Fruit fly (Drosophila melanogaster) whole organism, embryonic: ENCODE data around the gene Srp9.

Experiments
- Atf6 ChIP-seq: fragments of 200-800 bp; sonication (Bioruptor generic); IDR thresholded peaks from 2 replicates; pipeline ENCODE4 v1.3.6; 2022; ENCODE audit warnings: missing biosample characterization, missing genetic modification characterization
- Bdp1 ChIP-seq: fragments of 200-800 bp; sonication (Bioruptor generic); optimal IDR thresholded peaks from 3 replicates; lab custom pipeline; 2016; ENCODE audit warnings: missing biosample characterization, missing genetic modification characterization
- CG10654 ChIP-seq: fragments of 200-800 bp; sonication (Bioruptor generic); optimal IDR thresholded peaks from 2 replicates; lab custom pipeline; 2016; ENCODE audit warnings: missing biosample characterization, missing genetic modification characterization
- CG11456 ChIP-seq: fragments of 200-800 bp; sonication (Bioruptor generic); IDR thresholded peaks from 3 replicates; pipeline ENCODE4 v1.3.6; 2022; ENCODE audit warnings: missing biosample characterization, missing genetic modification characterization
- CG11560 ChIP-seq: fragments of 200-800 bp; sonication (Bioruptor generic); IDR thresholded peaks from 3 replicates; pipeline ENCODE4 v1.3.6; 2022; ENCODE audit warnings: missing biosample characterization, missing genetic modification characterization
- CG12219 ChIP-seq: fragments of 200-800 bp; sonication (Bioruptor generic); optimal IDR thresholded peaks from 3 replicates; lab custom pipeline; 2018; ENCODE audit warnings: missing biosample characterization, mild to moderate bottlenecking, missing genetic modification characterization
- CG13624 ChIP-seq: fragments of 200-800 bp; sonication (Bioruptor generic); optimal IDR thresholded peaks from 2 replicates; lab custom pipeline; 2016; ENCODE audit warnings: missing biosample characterization, missing genetic modification characterization
- CG18619 ChIP-seq: fragments of 200-800 bp; sonication (Bioruptor generic); optimal IDR thresholded peaks from 3 replicates; lab custom pipeline; 2017; ENCODE audit warnings: missing biosample characterization, mild to moderate bottlenecking, missing genetic modification characterization
- CG33557 ChIP-seq: fragments of 200-800 bp; sonication (Bioruptor generic); optimal IDR thresholded peaks from 2 replicates; lab custom pipeline; 2019; ENCODE audit warnings: missing biosample characterization, mild to moderate bottlenecking, missing genetic modification characterization, moderate library complexity
- CG3995 ChIP-seq: fragments of 200-800 bp; sonication (Bioruptor generic); optimal IDR thresholded peaks from 3 replicates; lab custom pipeline; 2016; ENCODE audit warnings: missing biosample characterization, missing genetic modification characterization
- CG5245 ChIP-seq: fragments of 200-800 bp; sonication (Bioruptor generic); optimal IDR thresholded peaks from 3 replicates; lab custom pipeline; 2016; ENCODE audit warnings: missing biosample characterization, missing genetic modification characterization
- CG6175 ChIP-seq: fragments of 200-800 bp; sonication (Bioruptor generic); IDR thresholded peaks from 3 replicates; pipeline ENCODE4 v1.3.6; 2022; ENCODE audit warnings: missing biosample characterization, missing genetic modification characterization
- CG8765 ChIP-seq: fragments of 200-800 bp; sonication (Bioruptor generic); IDR thresholded peaks from 2 replicates; pipeline ENCODE4 v1.3.6; 2022; ENCODE audit warnings: missing biosample characterization, missing genetic modification characterization
- CG9215 ChIP-seq: fragments of 200-800 bp; sonication (Bioruptor generic); IDR thresholded peaks from 2 replicates; pipeline ENCODE4 v1.3.6; 2022; ENCODE audit warnings: missing biosample characterization, missing genetic modification characterization
- CG9797 ChIP-seq: fragments of 200-800 bp; sonication (Bioruptor generic); optimal IDR thresholded peaks from 3 replicates; lab custom pipeline; 2018; ENCODE audit warnings: missing biosample characterization, mild to moderate bottlenecking, missing genetic modification characterization
- Dad ChIP-seq: fragments of 200-800 bp; sonication (Bioruptor generic); optimal IDR thresholded peaks from 3 replicates; lab custom pipeline; 2016; ENCODE audit warnings: missing biosample characterization, missing genetic modification characterization
- Dbx ChIP-seq: fragments of 200-800 bp; sonication (Bioruptor generic); IDR thresholded peaks from 3 replicates; pipeline ENCODE4 v1.3.6; 2022; ENCODE audit warnings: missing biosample characterization, missing genetic modification characterization
- Ets65A ChIP-seq: fragments of 200-800 bp; sonication (Bioruptor generic); peaks from one replicate; lab custom pipeline; 2016; ENCODE audit warnings: missing biosample characterization, missing genetic modification characterization
- HHEX ChIP-seq: fragments of 200-800 bp; sonication (Bioruptor generic); optimal IDR thresholded peaks from 3 replicates; lab custom pipeline; 2017; ENCODE audit warnings: missing biosample characterization, mild to moderate bottlenecking, missing genetic modification characterization, missing genetic modification reagents
- Hmr ChIP-seq: fragments of 200-800 bp; sonication (Bioruptor generic); optimal IDR thresholded peaks from 3 replicates; lab custom pipeline; 2017; ENCODE audit warnings: mild to moderate bottlenecking, missing biosample characterization, missing genetic modification reagents, missing genetic modification characterization
- Nf-YB ChIP-seq: fragments of 200-800 bp; sonication (Bioruptor generic); optimal IDR thresholded peaks from 3 replicates; lab custom pipeline; 2019; ENCODE audit warnings: missing biosample characterization, mild to moderate bottlenecking, missing genetic modification characterization, moderate library complexity
- Optix ChIP-seq: fragments of 200-800 bp; sonication (Bioruptor generic); IDR thresholded peaks from 3 replicates; pipeline ENCODE4 v1.3.6; 2022; ENCODE audit warnings: missing biosample characterization, missing genetic modification characterization
- Spps ChIP-seq: fragments of 200-800 bp; sonication (Bioruptor generic); optimal IDR thresholded peaks from 2 replicates; lab custom pipeline; 2018; ENCODE audit warnings: missing biosample characterization, mild to moderate bottlenecking, missing genetic modification characterization
- Stat92E ChIP-seq, 3 experiments: fragments of >200 bp in 2 of 3; fragments of 200-800 bp in 1 of 3; sonication (Bioruptor generic) in 1 of 3; optimal IDR thresholded peaks; 2 replicates each; lab custom pipeline; 2017 to 2019; ENCODE audit warnings: missing biosample characterization in 3 of 3, missing genetic modification characterization in 3 of 3, mild to moderate bottlenecking in 1 of 3, moderate library complexity in 1 of 3
- Xrp1 ChIP-seq: fragments of 200-800 bp; sonication (Bioruptor generic); IDR thresholded peaks from 2 replicates; pipeline ENCODE4 v1.3.6; 2022; ENCODE audit warnings: missing biosample characterization, missing genetic modification characterization
- bab2 ChIP-seq: fragments of 200-800 bp; sonication (Bioruptor generic); optimal IDR thresholded peaks from 2 replicates; lab custom pipeline; 2016; ENCODE audit warnings: missing biosample characterization, missing genetic modification characterization
- caup ChIP-seq: fragments of 200-800 bp; sonication (Bioruptor generic); optimal IDR thresholded peaks from 3 replicates; lab custom pipeline; 2017; ENCODE audit warnings: missing biosample characterization, mild to moderate bottlenecking, missing genetic modification characterization, moderate library complexity; ENCODE audit not compliant: severe bottlenecking
- chn ChIP-seq: fragments of 200-800 bp; sonication (Bioruptor generic); optimal IDR thresholded peaks from 2 replicates; lab custom pipeline; 2016; ENCODE audit warnings: missing biosample characterization, missing genetic modification characterization
- ci ChIP-seq: fragments of 200-800 bp; sonication (Bioruptor generic); IDR thresholded peaks from 3 replicates; pipeline ENCODE4 v1.3.6; 2022; ENCODE audit warnings: missing biosample characterization, missing genetic modification characterization
- dan ChIP-seq: fragments of 200-800 bp; sonication (Bioruptor generic); IDR thresholded peaks from 2 replicates; pipeline ENCODE4 v1.3.6; 2022; ENCODE audit warnings: missing biosample characterization, missing genetic modification characterization
- danr ChIP-seq: fragments of 200-800 bp; sonication (Bioruptor generic); IDR thresholded peaks from 2 replicates; pipeline ENCODE4 v1.3.6; 2022; ENCODE audit warnings: missing biosample characterization, missing genetic modification characterization
- dimm ChIP-seq: fragments of 200-800 bp; sonication (Bioruptor generic); IDR thresholded peaks from 2 replicates; pipeline ENCODE4 v1.3.6; 2022; ENCODE audit warnings: missing biosample characterization, missing genetic modification characterization
- gcm2 ChIP-seq: fragments of 200-800 bp; sonication (Bioruptor generic); optimal IDR thresholded peaks from 2 replicates; lab custom pipeline; 2016; ENCODE audit warnings: missing biosample characterization, missing genetic modification characterization
- jing ChIP-seq: fragments of 200-800 bp; sonication (Bioruptor generic); optimal IDR thresholded peaks from 2 replicates; lab custom pipeline; 2018; ENCODE audit warnings: missing biosample characterization, mild to moderate bottlenecking, missing genetic modification characterization
- ken ChIP-seq: fragments of 200-800 bp; sonication (Bioruptor generic); IDR thresholded peaks from 3 replicates; pipeline ENCODE4 v1.3.6; 2022; ENCODE audit warnings: missing biosample characterization, missing genetic modification characterization
- lab ChIP-seq: fragments of 200-800 bp; sonication (Bioruptor generic); optimal IDR thresholded peaks from 3 replicates; lab custom pipeline; 2017; ENCODE audit warnings: missing biosample characterization, missing genetic modification characterization, mild to moderate bottlenecking, moderate library complexity, missing genetic modification reagents
- maf-S ChIP-seq: fragments of 200-800 bp; sonication (Bioruptor generic); optimal IDR thresholded peaks from 2 replicates; lab custom pipeline; 2016; ENCODE audit warnings: missing biosample characterization, missing genetic modification characterization
- mam ChIP-seq: fragments of 200-800 bp; sonication (Bioruptor generic); optimal IDR thresholded peaks from 3 replicates; lab custom pipeline; 2016; ENCODE audit warnings: missing biosample characterization, missing genetic modification characterization
- org-1 ChIP-seq: fragments of 200-800 bp; sonication (Bioruptor generic); optimal IDR thresholded peaks from 2 replicates; lab custom pipeline; 2017; ENCODE audit warnings: missing biosample characterization, missing genetic modification characterization
- pan ChIP-seq, 4 experiments: fragments of >200 bp in 3 of 4; fragments of 200-800 bp in 1 of 4; sonication (Bioruptor generic) in 1 of 4; optimal IDR thresholded peaks in 3 of 4; IDR thresholded peaks in 1 of 4; 2 replicates each; pipeline versions ENCODE4 v1.3.6 to Lab custom; 2017 to 2022; ENCODE audit warnings: missing biosample characterization in 2 of 4, missing genetic modification characterization in 2 of 4, mixed read lengths in 1 of 4
- pb ChIP-seq: fragments of 200-800 bp; sonication (Bioruptor generic); optimal IDR thresholded peaks from 3 replicates; lab custom pipeline; 2016; ENCODE audit warnings: missing biosample characterization, missing genetic modification characterization
- prd ChIP-seq, 3 experiments: fragments of >200 bp in 2 of 3; fragments of 200-800 bp in 1 of 3; sonication (Bioruptor generic) in 1 of 3; optimal IDR thresholded peaks in 2 of 3; IDR thresholded peaks in 1 of 3; 2 replicates in 2 of 3; 3 replicates in 1 of 3; pipeline versions ENCODE4 v1.3.6 to Lab custom; 2017 to 2022; ENCODE audit warnings: missing biosample characterization in 1 of 3, missing genetic modification characterization in 1 of 3
- salm ChIP-seq: fragments of 200-800 bp; sonication (Bioruptor generic); optimal IDR thresholded peaks from 2 replicates; lab custom pipeline; 2018; ENCODE audit warnings: missing biosample characterization, mild to moderate bottlenecking, missing genetic modification characterization
- stwl ChIP-seq: fragments of 200-800 bp; sonication (Bioruptor generic); optimal IDR thresholded peaks from 3 replicates; lab custom pipeline; 2018; ENCODE audit warnings: missing biosample characterization, mild to moderate bottlenecking, missing genetic modification characterization, moderate library complexity
- tin ChIP-seq: fragments of 200-800 bp; sonication (Bioruptor generic); optimal IDR thresholded peaks from 3 replicates; lab custom pipeline; 2016; ENCODE audit warnings: missing biosample characterization, missing genetic modification characterization
- vvl ChIP-seq: fragments of 200-800 bp; sonication (Bioruptor generic); IDR thresholded peaks from 2 replicates; pipeline ENCODE4 v1.3.6; 2022; ENCODE audit warnings: missing biosample characterization, missing genetic modification characterization
- wdn ChIP-seq: fragments of 200-800 bp; sonication (Bioruptor generic); IDR thresholded peaks from 2 replicates; pipeline ENCODE4 v1.3.6; 2022; ENCODE audit warnings: missing biosample characterization, missing genetic modification characterization
- yki ChIP-seq: fragments of >200 bp; optimal IDR thresholded peaks from 3 replicates; lab custom pipeline; 2018
- z ChIP-seq: fragments of 200-800 bp; sonication (Bioruptor generic); IDR thresholded peaks from 3 replicates; pipeline ENCODE4 v1.3.6; 2022; ENCODE audit warnings: missing biosample characterization, missing genetic modification characterization

The Srp9 gene

DNA sequence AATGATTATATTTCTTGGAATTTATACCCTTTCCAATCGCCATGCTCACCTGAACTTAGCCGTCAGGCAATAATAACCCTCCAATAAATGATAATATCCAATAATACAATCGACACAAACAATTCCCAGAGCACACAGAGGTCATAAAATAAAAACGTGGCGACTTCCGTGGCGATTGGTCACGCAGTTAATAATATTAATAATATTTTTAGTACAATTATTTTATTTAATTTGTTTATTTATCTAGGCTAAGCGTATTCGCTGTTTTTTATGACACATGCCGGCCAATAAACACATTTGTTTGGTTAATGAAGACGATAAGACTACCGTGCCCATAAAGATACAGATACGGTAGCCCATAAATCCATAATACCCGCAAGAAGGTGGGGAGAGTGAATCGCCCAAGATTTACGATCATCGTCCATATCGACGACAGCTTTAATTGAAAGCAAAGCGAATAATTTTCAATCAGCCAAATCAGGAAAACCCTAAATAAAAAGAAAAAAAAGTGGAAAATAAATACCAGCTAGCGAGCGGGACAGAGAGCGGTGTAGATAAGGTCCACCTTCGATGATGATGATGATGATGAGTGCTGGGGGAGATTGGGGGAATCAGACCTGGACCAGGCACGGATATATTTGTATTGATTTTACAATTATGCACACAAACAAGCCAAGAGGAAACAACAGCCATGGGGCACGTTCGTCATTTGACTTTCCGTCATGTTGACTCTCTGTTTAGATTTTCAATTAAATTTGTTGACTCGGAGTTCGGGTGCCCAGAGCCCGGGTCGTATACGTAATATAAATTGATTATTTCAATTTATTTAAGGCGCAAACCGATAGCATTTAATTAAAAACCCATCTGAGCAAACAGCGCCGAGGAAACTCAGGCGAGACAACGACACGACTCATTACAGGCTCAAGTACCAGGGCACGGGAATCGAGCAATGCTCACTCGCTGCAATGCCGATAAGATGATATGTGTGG lies 24.8 kb downstream of the Srp9 start (continued):
- TF ChIP-seq jing (no peak), dimm (GFP tag; lab: Robert Waterston, UW) (no peak), vvl (GFP tag; lab: Robert Waterston, UW) (no peak), Spps (tag; lab: Kevin White, UChicago) (no peak), CG9797 (GFP tag; lab: Kevin White, UChicago) (no peak), ci (GFP tag; lab: Robert Waterston, UW) (0 out of 3 replicates have a peak, but pooled peaks have one; percentile 22), CG9215 (no peak), caup (no peak), CG18619 (GFP tag; lab: Kevin White, UChicago) (no peak), CG11456 (GFP tag; lab: Robert Waterston, UW) (no peak), CG10654 (GFP tag; lab: Kevin White, UChicago) (no peak), tin (GFP tag; lab: Kevin White, UChicago) (no peak), Dbx (GFP tag; lab: Robert Waterston, UW) (no peak), Optix (GFP tag; lab: Robert Waterston, UW) (no peak), CG3995 (GFP tag; lab: Kevin White, UChicago) (no peak), wdn (no peak), dan (GFP tag; lab: Robert Waterston, UW) (no peak), Hmr (GFP tag; lab: Kevin White, UChicago) (peak; percentile 32), ken (GFP tag; lab: Robert Waterston, UW) (no peak), CG8765 (GFP tag; lab: Robert Waterston, UW) (no peak), danr (GFP tag; lab: Robert Waterston, UW) (no peak), CG13624 (no peak), pan (optimal IDR thresholded peaks at IDR 0.05; lab: Kevin White, UChicago) (no peak), pan (GFP tag; optimal IDR thresholded peaks at IDR 0.05 in 1 of 2, IDR thresholded peaks at IDR 0.05 in 1 of 2) (no peak), Ets65A (GFP tag; lab: Kevin White, UChicago) (peak; percentile 91), Dad (GFP tag; lab: Kevin White, UChicago) (no peak), yki (lab: Kevin White, UChicago) (no peak), Nf-YB (GFP tag; lab: Kevin White, UChicago) (peak; percentile 39), Stat92E (GFP tag; optimal IDR thresholded peaks at IDR 0.05; lab: Kevin White, UChicago) (no peak), Atf6 (GFP tag; lab: Robert Waterston, UW) (no peak), bab2 (no peak), salm (tag; lab: Kevin White, UChicago) (peak; percentile 32), Bdp1 (GFP tag; lab: Kevin White, UChicago) (no peak), z (0 out of 3 replicates have a peak, but pooled peaks have one; percentile 40), CG6175 (GFP tag; lab: Robert Waterston, UW) (no peak), lab (GFP tag; lab: Kevin White, UChicago) (peak; percentile 13), stwl (no peak), gcm2 (GFP tag; lab: Kevin White, UChicago) (no peak), chn (GFP tag; lab: Kevin White, UChicago) (no peak), maf-S (GFP tag; lab: Kevin White, UChicago) (no peak), HHEX (GFP tag; lab: Kevin White, UChicago) (no peak), CG33557 (GFP tag; lab: Kevin White, UChicago) (peak; percentile 52), org-1 (GFP tag; lab: Kevin White, UChicago) (no peak), prd (optimal IDR thresholded peaks at IDR 0.05; lab: Kevin White, UChicago) (no peak), prd (GFP tag; IDR thresholded peaks at IDR 0.05; lab: Robert Waterston, UW) (no peak), Xrp1 (peak; percentile 64), mam (GFP tag; lab: Kevin White, UChicago) (no peak), pb (no peak), CG12219 (no peak), CG5245 (GFP tag; lab: Kevin White, UChicago) (no peak), CG11560 (no peak)
